Fruit fly (Drosophila melanogaster): ENCODE measurements around the gene CG31709.

DNA sequence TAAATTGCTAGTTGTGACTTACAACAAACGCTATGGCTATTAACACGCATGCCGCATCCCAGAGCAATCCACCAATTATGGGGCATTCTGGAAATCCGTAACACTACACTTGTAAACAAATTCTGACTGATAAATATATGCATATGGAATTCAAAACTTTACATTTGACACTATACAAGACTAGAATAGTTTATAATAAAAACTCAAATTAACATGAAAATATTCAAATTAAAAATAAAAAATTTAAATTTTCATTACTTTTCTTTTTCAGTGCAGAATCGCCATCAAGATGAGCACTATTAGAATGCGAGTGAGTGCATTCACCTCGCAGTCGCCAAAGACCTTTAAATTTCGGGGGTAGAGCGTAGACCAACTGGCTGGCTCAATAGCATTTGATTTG is 6.5 kb upstream of the CG31709 start:
- TF ChIP-seq usp (GFP tag; optimal IDR thresholded peaks at IDR 0.05) (no peak), dmrt93B (GFP tag; optimal IDR thresholded peaks at IDR 0.05) (no peak), brk (GFP tag; optimal IDR thresholded peaks at IDR 0.05) (no peak)

Data from whole organism, wandering third instar larva.